Fruit fly (Drosophila melanogaster): Measurements from ENCODE around the gene CG4849.
A peak's percentile ranks its signal among the peaks of the same experiment; 100 is the strongest.

The CG4849 gene

DNA sequence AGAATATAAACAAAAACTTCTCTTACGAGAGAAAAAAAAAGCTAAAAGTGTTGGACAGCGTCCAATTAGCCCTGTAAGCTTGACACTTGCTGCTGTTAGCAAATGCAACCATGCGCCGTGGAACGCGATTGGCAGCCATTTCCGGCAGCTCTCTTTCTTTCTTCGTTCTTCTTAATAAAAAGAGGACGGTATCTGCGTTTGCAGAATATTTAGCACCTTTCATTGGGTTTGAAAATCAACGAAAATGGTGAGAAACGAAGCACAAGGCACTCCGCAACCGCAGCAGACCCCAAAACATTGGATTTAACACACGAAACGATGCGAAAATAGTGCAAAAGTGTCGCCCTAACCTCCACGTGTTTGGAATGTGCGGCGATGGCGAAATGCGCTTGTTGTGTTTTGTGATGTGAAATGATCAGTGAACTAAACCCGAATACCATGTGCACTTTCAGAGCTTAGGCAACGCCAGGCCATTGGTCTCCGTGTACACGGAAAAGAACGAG lies 40.5 kb upstream of the CG4849 start, which contains the start of gene RpL4 (continued):
- TF ChIP-seq CG15073 (GFP tag; optimal IDR thresholded peaks at IDR 0.05), result no peak
- TF ChIP-seq psq (GFP tag; optimal IDR thresholded peaks at IDR 0.05), result peak; percentile 57
- peak; percentile 89 for TF ChIP-seq CG32532 (GFP tag; IDR thresholded peaks at IDR 0.05)
- no peak; the same call in 1 of the 2 replicates for TF ChIP-seq CG13287 (GFP tag; IDR thresholded peaks at IDR 0.05; ENCODE audit: partially characterized antibody)
- TF ChIP-seq Atf6 (GFP tag; IDR thresholded peaks at IDR 0.05), result peak; percentile 77
- TF ChIP-seq lbe (GFP tag; optimal IDR thresholded peaks at IDR 0.05), result peak; percentile 51
- TF ChIP-seq Asciz (GFP tag; optimal IDR thresholded peaks at IDR 0.05), result peak; percentile 84
- TF ChIP-seq odd (GFP tag; optimal IDR thresholded peaks at IDR 0.05), result peak; percentile 94
- peak; percentile 76 to 79 for TF ChIP-seq Hr51 (GFP tag; optimal IDR thresholded peaks at IDR 0.05)
- no peak for TF ChIP-seq vfl (GFP tag; optimal IDR thresholded peaks at IDR 0.05)
- TF ChIP-seq ken (GFP tag; IDR thresholded peaks at IDR 0.05), result peak; percentile 83
- TF ChIP-seq pzg (GFP tag; optimal IDR thresholded peaks at IDR 0.05), result peak; percentile 45
- no peak; the same call in 1 of the 2 replicates for TF ChIP-seq Xrp1 (GFP tag; IDR thresholded peaks at IDR 0.05)
- TF ChIP-seq fu2 (GFP tag; optimal IDR thresholded peaks at IDR 0.05), result peak; percentile 41
- peak; percentile 76 for TF ChIP-seq en (GFP tag; optimal IDR thresholded peaks at IDR 0.05)
- TF ChIP-seq CG9817 (tag; optimal IDR thresholded peaks at IDR 0.05), result peak; percentile 72
- 0 out of 2 replicates have a peak, but pooled peaks have one; percentile 54 for TF ChIP-seq CG32767 (GFP tag; IDR thresholded peaks at IDR 0.05)
- TF ChIP-seq Sry-β (GFP tag; optimal IDR thresholded peaks at IDR 0.05), result peak; percentile 88
- TF ChIP-seq CG1603 (tag; optimal IDR thresholded peaks at IDR 0.05), result peak; percentile 79
- peak; percentile 96 for TF ChIP-seq NfI (GFP tag; optimal IDR thresholded peaks at IDR 0.05)
- TF ChIP-seq ftz-f1 (GFP tag; optimal IDR thresholded peaks at IDR 0.05), result no peak
- TF ChIP-seq CG15696 (tag; optimal IDR thresholded peaks at IDR 0.05), result no peak
- peak; percentile 82 for TF ChIP-seq nau (GFP tag; optimal IDR thresholded peaks at IDR 0.05)
- TF ChIP-seq bcd (GFP tag; optimal IDR thresholded peaks at IDR 0.05), result peak; percentile 92
- TF ChIP-seq cato (GFP tag; optimal IDR thresholded peaks at IDR 0.05; ENCODE audit: borderline replicate concordance), result peak; percentile 62
- TF ChIP-seq CG18476 (GFP tag; optimal IDR thresholded peaks at IDR 0.05), result no peak
- peak; percentile 93 for TF ChIP-seq CG9727 (GFP tag; optimal IDR thresholded peaks at IDR 0.05)
- peak; percentile 75 for TF ChIP-seq crc (GFP tag; optimal IDR thresholded peaks at IDR 0.05)
- TF ChIP-seq cwo (GFP tag; optimal IDR thresholded peaks at IDR 0.05), result peak; percentile 44
- peak; percentile 49 for TF ChIP-seq CG10147 (GFP tag; optimal IDR thresholded peaks at IDR 0.05)
- peak; percentile 91 for TF ChIP-seq CG17328 (GFP tag; IDR thresholded peaks at IDR 0.05)
- peak; percentile 42 for TF ChIP-seq HmgD (GFP tag; optimal IDR thresholded peaks at IDR 0.05)
- peak; percentile 62 for TF ChIP-seq CG8281 (tag; optimal IDR thresholded peaks at IDR 0.05)
- TF ChIP-seq knrl (GFP tag; IDR thresholded peaks at IDR 0.05; ENCODE audit: partially characterized antibody), result no peak
- peak; percentile 96 for TF ChIP-seq NC2β (GFP tag; optimal IDR thresholded peaks at IDR 0.05)
- no peak for TF ChIP-seq aop (GFP tag; IDR thresholded peaks at IDR 0.05)
- TF ChIP-seq fd96Cb (tag; optimal IDR thresholded peaks at IDR 0.05), result peak; percentile 48
- TF ChIP-seq Sox102F (GFP tag; optimal IDR thresholded peaks at IDR 0.05), result peak; percentile 47
- peak; percentile 61 to 62 for TF ChIP-seq Pdp1 (GFP tag; optimal IDR thresholded peaks at IDR 0.05)
- TF ChIP-seq HLH3B (GFP tag; IDR thresholded peaks at IDR 0.05), result peak; percentile 78
- TF ChIP-seq klu (GFP tag; IDR thresholded peaks at IDR 0.05), result no peak
- peak; percentile 85 for TF ChIP-seq Fer3 (tag; optimal IDR thresholded peaks at IDR 0.05)
- peak; percentile 66 for TF ChIP-seq Bdp1 (GFP tag; optimal IDR thresholded peaks at IDR 0.05)
- TF ChIP-seq CG3847 (GFP tag; IDR thresholded peaks at IDR 0.05), result peak; percentile 80
- peak; percentile 83 for TF ChIP-seq H2.0 (GFP tag; IDR thresholded peaks at IDR 0.05)
- peak; percentile 87 for TF ChIP-seq BtbVII (GFP tag; optimal IDR thresholded peaks at IDR 0.05)
- TF ChIP-seq corto (GFP tag; optimal IDR thresholded peaks at IDR 0.05), result no peak
- no peak for TF ChIP-seq CG7357 (GFP tag; IDR thresholded peaks at IDR 0.05)
- peak; percentile 57; the same call in 2 of the 3 replicates for TF ChIP-seq CG14050 (GFP tag; IDR thresholded peaks at IDR 0.05)
- TF ChIP-seq CG9215 (GFP tag; IDR thresholded peaks at IDR 0.05), result no peak
